Worm (Caenorhabditis elegans): Measurements from ENCODE around the gene W02D7.5.

ce11 chrV:8266232-8266631 lies 32.8 kb downstream of the W02D7.5 start, which contains the start of gene F21F8.5:
- TF ChIP-seq cog-1 (tag; optimal IDR thresholded peaks at IDR 0.05) (no peak), ref-1 (GFP tag; conservative IDR thresholded peaks at IDR 0.05) (no peak), med-1 (GFP tag; optimal IDR thresholded peaks at IDR 0.05; ENCODE audit: insufficient read depth) (no peak), flt-1 (GFP tag; IDR thresholded peaks at IDR 0.05) (no peak)
